Fruit fly (Drosophila melanogaster) whole organism, prepupa: Measurements from ENCODE around the gene CG31807.
A peak's percentile ranks its signal among the peaks of the same experiment; 100 is the strongest.

Source experiments
- CG10631 ChIP-seq: fragments of 200-800 bp; sonication (Bioruptor generic); optimal IDR thresholded peaks from 2 replicates; lab custom pipeline; 2016; ENCODE audit warnings: missing biosample characterization, missing genetic modification characterization
- CG11294 ChIP-seq: fragments of 200-800 bp; sonication (Bioruptor generic); IDR thresholded peaks from 2 replicates; pipeline ENCODE4 v1.3.6; 2022; ENCODE audit warnings: missing biosample characterization, missing genetic modification characterization
- CG11902 ChIP-seq: fragments of 200-800 bp; sonication (Bioruptor generic); optimal IDR thresholded peaks from 3 replicates; lab custom pipeline; 2016; ENCODE audit warnings: missing biosample characterization, missing genetic modification characterization
- CG1621 ChIP-seq: fragments of 200-800 bp; sonication (Bioruptor generic); optimal IDR thresholded peaks from 3 replicates; lab custom pipeline; 2018; ENCODE audit warnings: missing biosample characterization, mild to moderate bottlenecking, missing genetic modification characterization
- CG16779 ChIP-seq: fragments of 200-800 bp; sonication (Bioruptor generic); optimal IDR thresholded peaks from 3 replicates; lab custom pipeline; 2017; ENCODE audit warnings: missing biosample characterization, mild to moderate bottlenecking, missing genetic modification characterization
- CG31627 ChIP-seq: fragments of 200-800 bp; sonication (Bioruptor generic); optimal IDR thresholded peaks from 3 replicates; lab custom pipeline; 2016; ENCODE audit warnings: missing biosample characterization, missing genetic modification characterization
- CG32006 ChIP-seq: fragments of 200-800 bp; sonication (Bioruptor generic); optimal IDR thresholded peaks from 3 replicates; lab custom pipeline; 2017; ENCODE audit warnings: missing biosample characterization, mild to moderate bottlenecking, missing genetic modification characterization
- CG34406 ChIP-seq: fragments of 200-800 bp; sonication (Bioruptor generic); optimal IDR thresholded peaks from 3 replicates; lab custom pipeline; 2016; ENCODE audit warnings: missing biosample characterization, missing genetic modification characterization
- CG3919 ChIP-seq: fragments of 200-800 bp; sonication (Bioruptor generic); optimal IDR thresholded peaks from 3 replicates; lab custom pipeline; 2016; ENCODE audit warnings: missing biosample characterization, missing genetic modification characterization
- CG6163 ChIP-seq: fragments of 200-800 bp; sonication (Bioruptor generic); IDR thresholded peaks from 3 replicates; pipeline ENCODE4 v1.3.6; 2022; ENCODE audit warnings: missing biosample characterization, missing genetic modification characterization
- CG6276 ChIP-seq: fragments of 200-800 bp; sonication (Bioruptor generic); optimal IDR thresholded peaks from 2 replicates; lab custom pipeline; 2017; ENCODE audit warnings: missing biosample characterization, mild to moderate bottlenecking, missing genetic modification characterization
- CG6808 ChIP-seq: fragments of 200-800 bp; sonication (Bioruptor generic); optimal IDR thresholded peaks from 3 replicates; lab custom pipeline; 2017; ENCODE audit warnings: missing biosample characterization, missing genetic modification characterization, mild to moderate bottlenecking, moderate library complexity, missing genetic modification reagents
- CG7368 ChIP-seq: fragments of 200-800 bp; sonication (Bioruptor generic); optimal IDR thresholded peaks from 3 replicates; lab custom pipeline; 2016; ENCODE audit warnings: missing biosample characterization, missing genetic modification characterization
- CG8319 ChIP-seq: fragments of 200-800 bp; sonication (Bioruptor generic); optimal IDR thresholded peaks from 3 replicates; lab custom pipeline; 2016; ENCODE audit warnings: missing biosample characterization, missing genetic modification characterization
- CG9139 ChIP-seq: fragments of 200-800 bp; sonication (Bioruptor generic); optimal IDR thresholded peaks from 3 replicates; lab custom pipeline; 2017; ENCODE audit warnings: missing biosample characterization, mild to moderate bottlenecking, missing genetic modification characterization
- Eip75B ChIP-seq: fragments of 200-800 bp; sonication (Bioruptor generic); optimal IDR thresholded peaks from 3 replicates; lab custom pipeline; 2016; ENCODE audit warnings: missing biosample characterization, missing genetic modification characterization
- Eip78C ChIP-seq: fragments of 200-800 bp; sonication (Bioruptor generic); peaks from one replicate; lab custom pipeline; 2016; ENCODE audit warnings: missing biosample characterization, missing genetic modification characterization
- Ets21C ChIP-seq: fragments of 200-800 bp; sonication (Bioruptor generic); optimal IDR thresholded peaks from 3 replicates; lab custom pipeline; 2016; ENCODE audit warnings: missing biosample characterization, missing genetic modification characterization
- Ets96B ChIP-seq: fragments of 200-800 bp; optimal IDR thresholded peaks from 2 replicates; lab custom pipeline; 2019; ENCODE audit warnings: missing biosample characterization, mild to moderate bottlenecking, missing genetic modification characterization, moderate library complexity
- Gug ChIP-seq: fragments of 200-800 bp; sonication (Bioruptor generic); IDR thresholded peaks from 2 replicates; pipeline ENCODE4 v1.3.6; 2022; ENCODE audit warnings: missing biosample characterization, missing genetic modification characterization
- Hr38 ChIP-seq: sonication (Bioruptor generic); optimal IDR thresholded peaks from 2 replicates; lab custom pipeline; 2016; ENCODE audit warnings: missing biosample characterization, missing genetic modification characterization
- Hr39 ChIP-seq: fragments of 200-800 bp; sonication (Bioruptor generic); optimal IDR thresholded peaks from 2 replicates; lab custom pipeline; 2016; ENCODE audit warnings: missing biosample characterization, missing genetic modification characterization
- Hr4 ChIP-seq: fragments of 200-800 bp; sonication (Bioruptor generic); optimal IDR thresholded peaks from 3 replicates; lab custom pipeline; 2016; ENCODE audit warnings: missing biosample characterization, missing genetic modification characterization
- Lpt ChIP-seq: fragments of 200-800 bp; sonication (Bioruptor generic); optimal IDR thresholded peaks from 3 replicates; lab custom pipeline; 2016; ENCODE audit warnings: missing biosample characterization, missing genetic modification characterization
- Met ChIP-seq: fragments of 200-800 bp; sonication (Bioruptor generic); optimal IDR thresholded peaks from 3 replicates; lab custom pipeline; 2016; ENCODE audit warnings: missing biosample characterization, missing genetic modification characterization
- OdsH ChIP-seq: fragments of 200-800 bp; sonication (Bioruptor generic); optimal IDR thresholded peaks from 3 replicates; lab custom pipeline; 2016; ENCODE audit warnings: missing biosample characterization, missing genetic modification characterization
- Smox ChIP-seq: fragments of 200-800 bp; sonication (Bioruptor generic); optimal IDR thresholded peaks from 3 replicates; lab custom pipeline; 2016; ENCODE audit warnings: missing biosample characterization, missing genetic modification characterization
- Sox102F ChIP-seq: fragments of 200-800 bp; sonication (Bioruptor generic); optimal IDR thresholded peaks from 2 replicates; lab custom pipeline; 2016; ENCODE audit warnings: missing biosample characterization, mild to moderate bottlenecking, missing genetic modification characterization
- Sox14 ChIP-seq: fragments of 200-800 bp; sonication (Bioruptor generic); optimal IDR thresholded peaks from 3 replicates; lab custom pipeline; 2016; ENCODE audit warnings: missing biosample characterization, missing genetic modification characterization
- Sox15 ChIP-seq: fragments of 200-800 bp; sonication (Bioruptor generic); optimal IDR thresholded peaks from 3 replicates; lab custom pipeline; 2016; ENCODE audit warnings: missing biosample characterization, missing genetic modification characterization
- achi ChIP-seq: fragments of 200-800 bp; sonication (Bioruptor generic); optimal IDR thresholded peaks from 3 replicates; lab custom pipeline; 2016; ENCODE audit warnings: missing biosample characterization, missing genetic modification characterization
- acj6 ChIP-seq: fragments of 200-800 bp; sonication (Bioruptor generic); optimal IDR thresholded peaks from 3 replicates; lab custom pipeline; 2016; ENCODE audit warnings: missing biosample characterization, missing genetic modification characterization
- cyc ChIP-seq: fragments of 200-800 bp; sonication (Bioruptor generic); optimal IDR thresholded peaks from 3 replicates; lab custom pipeline; 2016; ENCODE audit warnings: missing biosample characterization, missing genetic modification characterization
- dsx ChIP-seq: fragments of 200-800 bp; optimal IDR thresholded peaks from 3 replicates; lab custom pipeline; 2019; ENCODE audit warnings: missing biosample characterization, mild to moderate bottlenecking, missing genetic modification characterization, moderate library complexity; ENCODE audit not compliant: poor library complexity, severe bottlenecking
- esn ChIP-seq: fragments of 200-800 bp; sonication (Bioruptor generic); optimal IDR thresholded peaks from 2 replicates; lab custom pipeline; 2016; ENCODE audit warnings: missing biosample characterization, mild to moderate bottlenecking, missing genetic modification characterization, moderate library complexity
- fd59A ChIP-seq: fragments of 200-800 bp; sonication (Bioruptor generic); optimal IDR thresholded peaks from 2 replicates; lab custom pipeline; 2017; ENCODE audit warnings: missing biosample characterization, mild to moderate bottlenecking, missing genetic modification characterization, missing genetic modification reagents
- fd85E ChIP-seq: fragments of 200-800 bp; sonication (Bioruptor generic); optimal IDR thresholded peaks from 3 replicates; lab custom pipeline; 2016; ENCODE audit warnings: missing biosample characterization, missing genetic modification characterization
- lz ChIP-seq: fragments of 200-800 bp; sonication (Bioruptor generic); optimal IDR thresholded peaks from 3 replicates; lab custom pipeline; 2016; ENCODE audit warnings: missing biosample characterization, missing genetic modification characterization
- net ChIP-seq: fragments of 200-800 bp; sonication (Bioruptor generic); optimal IDR thresholded peaks from 3 replicates; lab custom pipeline; 2016; ENCODE audit warnings: missing biosample characterization, missing genetic modification characterization
- pdm3 ChIP-seq: fragments of 200-800 bp; sonication (Bioruptor generic); optimal IDR thresholded peaks from 3 replicates; lab custom pipeline; 2016; ENCODE audit warnings: missing biosample characterization, missing genetic modification characterization
- salr ChIP-seq, 2 experiments: fragments of 200-800 bp; sonication (Bioruptor generic); optimal IDR thresholded peaks; 3 replicates each; lab custom pipeline; 2016 to 2018; ENCODE audit warnings: missing biosample characterization in 2 of 2, missing genetic modification characterization in 2 of 2, mild to moderate bottlenecking in 1 of 2
- spab ChIP-seq: fragments of 200-800 bp; sonication (Bioruptor generic); optimal IDR thresholded peaks from 2 replicates; lab custom pipeline; 2017; ENCODE audit warnings: missing biosample characterization, mild to moderate bottlenecking, missing genetic modification characterization, missing genetic modification reagents
- ss ChIP-seq, 2 experiments: fragments of 200-800 bp; sonication (Bioruptor generic); optimal IDR thresholded peaks; 2 replicates in 1 of 2; 3 replicates in 1 of 2; lab custom pipeline; 2017 to 2018; ENCODE audit warnings: mild to moderate bottlenecking in 2 of 2, missing biosample characterization in 2 of 2, missing genetic modification characterization in 2 of 2, moderate library complexity in 1 of 2
- svp ChIP-seq: fragments of 200-800 bp; sonication (Bioruptor generic); peaks from one replicate; lab custom pipeline; 2016; ENCODE audit warnings: missing biosample characterization, missing genetic modification characterization
- topi ChIP-seq: fragments of 200-800 bp; sonication (Bioruptor generic); optimal IDR thresholded peaks from 3 replicates; lab custom pipeline; 2016; ENCODE audit warnings: missing biosample characterization, missing genetic modification characterization

CG31807 gene

dm6 chr2L:16709693-16710092, 25.9 kb upstream of the CG31807 start (continued):
- TF ChIP-seq CG6808, result no peak
- TF ChIP-seq topi, result no peak
- TF ChIP-seq acj6 (GFP tag; lab: Kevin White, UChicago), result peak; percentile 16
- TF ChIP-seq CG16779 (tag; lab: Kevin White, UChicago), result no peak
- TF ChIP-seq fd59A (GFP tag; lab: Kevin White, UChicago), result no peak
- no peak for TF ChIP-seq spab (GFP tag; lab: Kevin White, UChicago)
- TF ChIP-seq achi, result peak; percentile 63
- TF ChIP-seq CG6276 (GFP tag; lab: Kevin White, UChicago), result no peak
- TF ChIP-seq Hr4 (GFP tag; lab: Kevin White, UChicago), result peak; percentile 79
- no peak for TF ChIP-seq Ets21C (GFP tag; lab: Kevin White, UChicago)
- TF ChIP-seq Gug (GFP tag; lab: Robert Waterston, UW), result no peak
- TF ChIP-seq fd85E (GFP tag; lab: Kevin White, UChicago), result no peak
- TF ChIP-seq salr (GFP tag; optimal IDR thresholded peaks at IDR 0.05; lab: Kevin White, UChicago), result peak in 1 of 2 experiments; percentile 51
- no peak for TF ChIP-seq Eip75B (GFP tag; lab: Kevin White, UChicago)
- TF ChIP-seq, all 60 proteins: peak for 19

dm6 chr2L:16706882-16707775, 23.3 kb upstream of the CG31807 start:
- TF ChIP-seq CG6163 (GFP tag; lab: Robert Waterston, UW), result 0 out of 3 replicates have a peak, but pooled peaks have one; percentile 36
- peak; percentile 9 for TF ChIP-seq CG32006 (GFP tag; lab: Kevin White, UChicago)
- peak; percentile 56 for TF ChIP-seq Eip78C (GFP tag; lab: Kevin White, UChicago)
- no peak for TF ChIP-seq achi
- no peak for TF ChIP-seq OdsH (GFP tag; lab: Kevin White, UChicago)
- TF ChIP-seq esn (GFP tag; lab: Kevin White, UChicago), result no peak
- no peak for TF ChIP-seq fd59A (GFP tag; lab: Kevin White, UChicago)
- TF ChIP-seq Hr38, result no peak
- no peak for TF ChIP-seq Sox14 (GFP tag; lab: Kevin White, UChicago)
- no peak for TF ChIP-seq CG34406
- TF ChIP-seq Hr4 (GFP tag; lab: Kevin White, UChicago), result peak; percentile 47
- no peak for TF ChIP-seq CG3919 (GFP tag; lab: Kevin White, UChicago)
- no peak for TF ChIP-seq acj6 (GFP tag; lab: Kevin White, UChicago)
- TF ChIP-seq CG9139 (GFP tag; lab: Kevin White, UChicago), result no peak
- TF ChIP-seq dsx (GFP tag; lab: Kevin White, UChicago), result no peak
- no peak for TF ChIP-seq fd85E (GFP tag; lab: Kevin White, UChicago)
- no peak for TF ChIP-seq CG31627 (GFP tag; lab: Kevin White, UChicago)

DNA sequence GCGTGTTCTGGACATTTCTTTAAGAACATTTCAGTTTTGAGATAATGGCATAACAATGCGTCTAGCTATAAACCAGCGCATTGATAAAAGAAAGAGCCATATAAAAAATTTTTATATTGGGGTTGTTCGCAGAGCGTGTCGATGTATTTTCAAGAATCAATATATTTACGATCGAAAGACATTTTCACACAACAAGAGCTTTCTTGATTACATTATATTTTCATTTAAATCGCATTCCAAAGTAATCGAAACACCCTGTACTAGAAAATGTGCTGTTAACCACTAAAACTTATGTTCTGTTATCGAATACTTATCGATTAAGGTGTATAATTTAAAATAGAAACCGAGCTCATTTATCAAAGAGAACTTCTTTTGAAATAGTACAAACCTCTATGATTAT, 19.9 kb upstream of the CG31807 start:
- TF ChIP-seq spab (GFP tag; lab: Kevin White, UChicago), result no peak
- peak; percentile 61 for TF ChIP-seq Sox14 (GFP tag; lab: Kevin White, UChicago)
- TF ChIP-seq Eip75B (GFP tag; lab: Kevin White, UChicago), result peak; percentile 51
- peak; percentile 52 for TF ChIP-seq CG10631 (GFP tag; lab: Kevin White, UChicago)
- no peak for TF ChIP-seq CG7368 (GFP tag; lab: Kevin White, UChicago)
- TF ChIP-seq Ets96B (tag; lab: Kevin White, UChicago), result peak; percentile 5
- TF ChIP-seq CG6808, result no peak
- no peak for TF ChIP-seq CG11294
- TF ChIP-seq CG1621 (tag; lab: Kevin White, UChicago), result no peak
- TF ChIP-seq lz, result peak; percentile 37
- no peak for TF ChIP-seq Lpt (GFP tag; lab: Kevin White, UChicago)
- peak; percentile 62 for TF ChIP-seq Hr4 (GFP tag; lab: Kevin White, UChicago)
- TF ChIP-seq Sox15 (GFP tag; lab: Kevin White, UChicago), result peak; percentile 25
- peak; percentile 18 for TF ChIP-seq CG11902
- peak; percentile 37 for TF ChIP-seq Sox102F
- TF ChIP-seq Ets21C (GFP tag; lab: Kevin White, UChicago), result peak; percentile 43
- TF ChIP-seq acj6 (GFP tag; lab: Kevin White, UChicago), result peak; percentile 27
- TF ChIP-seq cyc (GFP tag; lab: Kevin White, UChicago), result peak; percentile 24
- no peak for TF ChIP-seq ss (GFP tag; optimal IDR thresholded peaks at IDR 0.05; lab: Kevin White, UChicago)
- peak; percentile 43 for TF ChIP-seq Smox
- TF ChIP-seq Met (GFP tag; lab: Kevin White, UChicago), result no peak
- peak; percentile 64 for TF ChIP-seq esn (GFP tag; lab: Kevin White, UChicago)
- TF ChIP-seq OdsH (GFP tag; lab: Kevin White, UChicago), result peak; percentile 55
- TF ChIP-seq net (GFP tag; lab: Kevin White, UChicago), result peak; percentile 26
- TF ChIP-seq Hr39 (GFP tag; lab: Kevin White, UChicago), result peak; percentile 25
- TF ChIP-seq salr (GFP tag; optimal IDR thresholded peaks at IDR 0.05; lab: Kevin White, UChicago), result peak in 1 of 2 experiments; percentile 6
- TF ChIP-seq CG8319 (GFP tag; lab: Kevin White, UChicago), result no peak
- TF ChIP-seq svp (GFP tag; lab: Kevin White, UChicago), result peak; percentile 79
- TF ChIP-seq pdm3 (GFP tag; lab: Kevin White, UChicago), result peak; percentile 63
